Fruit fly (Drosophila melanogaster): ENCODE data around the gene Ranbp21.

Ranbp21 gene

dm6 chrX:19603953-19604352 is 48.1 kb downstream of the Ranbp21 start (continued):
- peak; percentile 53 for TF ChIP-seq Ssrp (tag; optimal IDR thresholded peaks at IDR 0.05)
- TF ChIP-seq gce (GFP tag; IDR thresholded peaks at IDR 0.05): peak; percentile 60; the same call in 1 of the 3 replicates
- peak; percentile 74 for TF ChIP-seq klu (GFP tag; IDR thresholded peaks at IDR 0.05)
- TF ChIP-seq Atf6 (GFP tag; IDR thresholded peaks at IDR 0.05): peak; percentile 89
- TF ChIP-seq CG13287 (GFP tag; IDR thresholded peaks at IDR 0.05; ENCODE audit: partially characterized antibody): no peak
- TF ChIP-seq CG3163 (GFP tag; optimal IDR thresholded peaks at IDR 0.05): no peak
- TF ChIP-seq CG42726 (GFP tag; IDR thresholded peaks at IDR 0.05; ENCODE audit: partially characterized antibody): no peak
- peak; percentile 58 for TF ChIP-seq CG15514 (GFP tag; optimal IDR thresholded peaks at IDR 0.05)
- TF ChIP-seq Six4 (GFP tag; optimal IDR thresholded peaks at IDR 0.05): peak; percentile 62
- peak; percentile 60 for TF ChIP-seq fd96Cb (tag; optimal IDR thresholded peaks at IDR 0.05)
- peak; percentile 26 for TF ChIP-seq CG18011 (GFP tag; optimal IDR thresholded peaks at IDR 0.05)
- TF ChIP-seq CG10959 (GFP tag; IDR thresholded peaks at IDR 0.05): peak; percentile 73
- no peak for TF ChIP-seq Doc2 (GFP tag; IDR thresholded peaks at IDR 0.05)
- TF ChIP-seq prd (optimal IDR thresholded peaks at IDR 0.05): no peak
- peak; percentile 87 for TF ChIP-seq prd (GFP tag; IDR thresholded peaks at IDR 0.05)
- TF ChIP-seq gro (GFP tag; optimal IDR thresholded peaks at IDR 0.05): peak; percentile 54
- peak; percentile 27 for TF ChIP-seq zf30C (GFP tag; optimal IDR thresholded peaks at IDR 0.05)
- peak; percentile 78 for TF ChIP-seq CG11085 (GFP tag; IDR thresholded peaks at IDR 0.05)
- peak; percentile 44; the same call in 1 of the 2 replicates for TF ChIP-seq stc (GFP tag; IDR thresholded peaks at IDR 0.05)
- no peak for TF ChIP-seq crol (GFP tag; IDR thresholded peaks at IDR 0.05)
- TF ChIP-seq CG6689 (GFP tag; IDR thresholded peaks at IDR 0.05): peak; percentile 73
- peak; percentile 52 for TF ChIP-seq Asciz (GFP tag; optimal IDR thresholded peaks at IDR 0.05)
- TF ChIP-seq her (GFP tag; optimal IDR thresholded peaks at IDR 0.05): no peak
- peak; percentile 88 for TF ChIP-seq CG14014 (GFP tag; IDR thresholded peaks at IDR 0.05)
- peak; percentile 49 for TF ChIP-seq CG9437 (GFP tag; optimal IDR thresholded peaks at IDR 0.05)
- TF ChIP-seq CG6813 (GFP tag; optimal IDR thresholded peaks at IDR 0.05): peak; percentile 74
- 0 out of 2 replicates have a peak, but pooled peaks have one; percentile 52 for TF ChIP-seq CG11696 (GFP tag; IDR thresholded peaks at IDR 0.05)
- TF ChIP-seq CG3847 (GFP tag; IDR thresholded peaks at IDR 0.05): peak; percentile 74
- TF ChIP-seq CG17568 (GFP tag; optimal IDR thresholded peaks at IDR 0.05): peak; percentile 18
- peak; percentile 60 for TF ChIP-seq CG14667 (GFP tag; IDR thresholded peaks at IDR 0.05)
- peak; percentile 49 for TF ChIP-seq CG18476 (GFP tag; optimal IDR thresholded peaks at IDR 0.05)
- TF ChIP-seq ATbp (GFP tag; optimal IDR thresholded peaks at IDR 0.05): peak; percentile 67
- TF ChIP-seq CG2678 (tag; optimal IDR thresholded peaks at IDR 0.05): peak; percentile 82
- no peak for TF ChIP-seq CG2199 (GFP tag; IDR thresholded peaks at IDR 0.05)
- TF ChIP-seq Ptx1 (GFP tag; IDR thresholded peaks at IDR 0.05): peak; percentile 82
- peak; percentile 81 for TF ChIP-seq sisA (GFP tag; IDR thresholded peaks at IDR 0.05)
- no peak for TF ChIP-seq Bgb (GFP tag; IDR thresholded peaks at IDR 0.05; ENCODE audit: partially characterized antibody)
- peak; percentile 80 for TF ChIP-seq Fer3 (tag; optimal IDR thresholded peaks at IDR 0.05)
- TF ChIP-seq Xbp1 (GFP tag; optimal IDR thresholded peaks at IDR 0.05): peak; percentile 74
- TF ChIP-seq mam (GFP tag; optimal IDR thresholded peaks at IDR 0.05): peak; percentile 75
- peak; percentile 65 for TF ChIP-seq toy (GFP tag; IDR thresholded peaks at IDR 0.05)
- peak; percentile 43 for TF ChIP-seq bab2 (GFP tag; optimal IDR thresholded peaks at IDR 0.05)
- peak; percentile 71 for TF ChIP-seq Xrp1 (GFP tag; IDR thresholded peaks at IDR 0.05)
- TF ChIP-seq caup (GFP tag; optimal IDR thresholded peaks at IDR 0.05; ENCODE audit: severe bottlenecking): peak; percentile 85
- TF ChIP-seq NFAT (GFP tag; IDR thresholded peaks at IDR 0.05): peak; percentile 73
- peak; percentile 59 for TF ChIP-seq ssp (GFP tag; IDR thresholded peaks at IDR 0.05)
- TF ChIP-seq al (GFP tag; IDR thresholded peaks at IDR 0.05): peak; percentile 87
- TF ChIP-seq Ets97D (GFP tag; optimal IDR thresholded peaks at IDR 0.05): peak; percentile 20
- TF ChIP-seq az2 (GFP tag; optimal IDR thresholded peaks at IDR 0.05): peak; percentile 58
- TF ChIP-seq Dp (GFP tag; optimal IDR thresholded peaks at IDR 0.05): no peak
- TF ChIP-seq CG13123 (GFP tag; optimal IDR thresholded peaks at IDR 0.05): peak; percentile 35

Data from whole organism, embryonic.